Fruit fly (Drosophila melanogaster): ENCODE measurements around the gene dia.

dm6 chr2L:20792988-20793544, 35.1 kb downstream of the dia start:
- no peak for TF ChIP-seq CG11617 (GFP tag; optimal IDR thresholded peaks at IDR 0.05)
- TF ChIP-seq pad (GFP tag; optimal IDR thresholded peaks at IDR 0.05) = no peak
- TF ChIP-seq kay (GFP tag; ENCODE audit: borderline replicate concordance) = peak; percentile 72
- no peak for TF ChIP-seq cic (GFP tag; optimal IDR thresholded peaks at IDR 0.05)
